Worm (Caenorhabditis elegans) whole organism, L4/young adult: ENCODE measurements around the gene dpy-28.
"Not testable (repeated sequence)": the region's sequence is repeated elsewhere in the genome, so short reads cannot be mapped to it uniquely, and the experiment has no call there.

Source experiments
- W03F9.2 ChIP-seq: fragments of 150-350 bp; optimal IDR thresholded peaks from 2 replicates; lab custom pipeline; 2014; ENCODE audit warnings: missing biosample characterization, missing genetic modification characterization
- dao-5 ChIP-seq: sonication (generic microtip); optimal IDR thresholded peaks from 2 replicates; lab custom pipeline; 2016; ENCODE audit warnings: missing genotype, missing genetic modification characterization, moderate library complexity, missing compliant biosample characterization
- him-1 ChIP-seq: sonication (generic microtip); optimal IDR thresholded peaks from 2 replicates; lab custom pipeline; 2016; ENCODE audit warnings: missing genotype, missing genetic modification reagents, missing genetic modification characterization, missing compliant biosample characterization

- not testable (repeated sequence) for TF ChIP-seq dao-5; him-1 (tag; lab: Kevin White, UChicago); W03F9.2 (tag; lab: Kevin White, UChicago)
Measured at ce11 chrIII:10750043-10750442, 12.9 kb upstream of the dpy-28 start, which contains the start of gene enu-3.6.
